Worm (Caenorhabditis elegans) whole organism, L3 larva: ENCODE results near the gene ddx-19.

Source experiments
- R02D3.7 ChIP-seq: fragments of 150-350 bp; optimal IDR thresholded peaks from 2 replicates; lab custom pipeline; 2014; ENCODE audit warnings: missing biosample characterization, missing genetic modification characterization
- ZK546.5 ChIP-seq: sonication (generic microtip); optimal IDR thresholded peaks from 2 replicates; lab custom pipeline; 2017; ENCODE audit warnings: missing biosample characterization, missing genetic modification characterization
- aly-2 ChIP-seq: fragments of 150-350 bp; optimal IDR thresholded peaks from 2 replicates; lab custom pipeline; 2014; ENCODE audit warnings: missing biosample characterization, missing genetic modification characterization
- ama-1 ChIP-seq: fragments of 150-350 bp; optimal IDR thresholded peaks from 2 replicates; lab custom pipeline; 2018
- ceh-28 ChIP-seq: fragments of 150-350 bp; optimal IDR thresholded peaks from 2 replicates; lab custom pipeline; 2014; ENCODE audit warnings: missing biosample characterization, missing genetic modification reagents, missing genetic modification characterization
- ceh-82 ChIP-seq: fragments of 150-350 bp; optimal IDR thresholded peaks from 2 replicates; lab custom pipeline; 2014; ENCODE audit warnings: missing biosample characterization, missing genetic modification characterization
- ceh-9 ChIP-seq: sonication (generic microtip); optimal IDR thresholded peaks from 2 replicates; lab custom pipeline; 2018; ENCODE audit warnings: missing biosample characterization, missing genetic modification characterization
- daf-12 ChIP-seq: fragments of 150-350 bp; optimal IDR thresholded peaks from 2 replicates; lab custom pipeline; 2014; ENCODE audit warnings: missing biosample characterization, missing genetic modification reagents, missing genetic modification characterization
- egl-27 ChIP-seq: sonication (generic microtip); optimal IDR thresholded peaks from 4 replicates; lab custom pipeline; 2017; ENCODE audit warnings: missing biosample characterization, missing genetic modification reagents, missing genetic modification characterization
- elt-1 ChIP-seq: fragments of 150-350 bp; optimal IDR thresholded peaks from 2 replicates; lab custom pipeline; 2014; ENCODE audit warnings: missing biosample characterization, missing genetic modification characterization
- elt-2 ChIP-seq: sonication (generic microtip); optimal IDR thresholded peaks from 2 replicates; lab custom pipeline; 2016; ENCODE audit warnings: missing genetic modification reagents, mild to moderate bottlenecking, missing genetic modification characterization, missing compliant biosample characterization
- fkh-10 ChIP-seq: sonication (generic microtip); optimal IDR thresholded peaks from 2 replicates; lab custom pipeline; 2017; ENCODE audit warnings: missing biosample characterization, missing genetic modification reagents, missing genetic modification characterization
- fos-1 ChIP-seq: fragments of 150-350 bp; optimal IDR thresholded peaks from 2 replicates; lab custom pipeline; 2014; ENCODE audit warnings: missing biosample characterization, missing genetic modification characterization
- hmg-11 ChIP-seq: sonication (generic microtip); optimal IDR thresholded peaks from 2 replicates; lab custom pipeline; 2016; ENCODE audit warnings: missing genetic modification characterization, missing compliant biosample characterization
- jun-1 ChIP-seq: fragments of 150-350 bp; optimal IDR thresholded peaks from 2 replicates; lab custom pipeline; 2014; ENCODE audit warnings: missing biosample characterization, missing genetic modification reagents, missing genetic modification characterization
- lin-15B ChIP-seq: fragments of 150-350 bp; optimal IDR thresholded peaks from 2 replicates; lab custom pipeline; 2014; ENCODE audit warnings: missing biosample characterization, missing genetic modification characterization
- mdl-1 ChIP-seq: fragments of 150-350 bp; optimal IDR thresholded peaks from 2 replicates; lab custom pipeline; 2014; ENCODE audit warnings: missing biosample characterization, missing genetic modification characterization
- nhr-11 ChIP-seq: fragments of 150-350 bp; optimal IDR thresholded peaks from 2 replicates; lab custom pipeline; 2014; ENCODE audit warnings: missing biosample characterization, missing genetic modification characterization
- nhr-23 ChIP-seq: fragments of 150-350 bp; optimal IDR thresholded peaks from 2 replicates; lab custom pipeline; 2014; ENCODE audit warnings: missing biosample characterization, missing genetic modification reagents, missing genetic modification characterization
- nhr-237 ChIP-seq: fragments of 150-350 bp; optimal IDR thresholded peaks from 2 replicates; lab custom pipeline; 2014; ENCODE audit warnings: missing biosample characterization, missing genetic modification characterization
- nhr-28 ChIP-seq: fragments of 150-350 bp; optimal IDR thresholded peaks from 2 replicates; lab custom pipeline; 2014; ENCODE audit warnings: missing biosample characterization, missing genetic modification characterization
- nhr-67 ChIP-seq: fragments of 150-350 bp; optimal IDR thresholded peaks from 2 replicates; lab custom pipeline; 2014; ENCODE audit warnings: missing biosample characterization, missing genetic modification characterization
- nhr-76 ChIP-seq: fragments of 150-350 bp; sonication (generic microtip); optimal IDR thresholded peaks from 5 replicates; lab custom pipeline; 2014; ENCODE audit warnings: missing biosample characterization, missing genetic modification characterization
- pqm-1 ChIP-seq: fragments of 150-350 bp; optimal IDR thresholded peaks from 2 replicates; lab custom pipeline; 2017; ENCODE audit warnings: missing biosample characterization, missing genetic modification characterization, inconsistent platforms
- skn-1 ChIP-seq: fragments of 150-350 bp; optimal IDR thresholded peaks from 2 replicates; lab custom pipeline; 2014; ENCODE audit warnings: missing biosample characterization, missing genetic modification characterization
- snpc-4 ChIP-seq: fragments of 150-350 bp; optimal IDR thresholded peaks from 2 replicates; lab custom pipeline; 2014; ENCODE audit warnings: missing biosample characterization, missing genetic modification characterization
- tbx-2 ChIP-seq: sonication (generic microtip); optimal IDR thresholded peaks from 2 replicates; lab custom pipeline; 2016; ENCODE audit warnings: mild to moderate bottlenecking, missing genetic modification characterization, missing compliant biosample characterization
- unc-39 ChIP-seq: sonication (generic microtip); optimal IDR thresholded peaks from 4 replicates; lab custom pipeline; 2017; ENCODE audit warnings: missing biosample characterization, missing genetic modification characterization
- zag-1 ChIP-seq: fragments of 150-350 bp; optimal IDR thresholded peaks from 2 replicates; lab custom pipeline; 2014; ENCODE audit warnings: missing biosample characterization, missing genetic modification characterization
- ztf-11 ChIP-seq: fragments of 150-350 bp; optimal IDR thresholded peaks from 2 replicates; lab custom pipeline; 2014; ENCODE audit warnings: missing biosample characterization, missing genetic modification characterization

ddx-19 gene

DNA sequence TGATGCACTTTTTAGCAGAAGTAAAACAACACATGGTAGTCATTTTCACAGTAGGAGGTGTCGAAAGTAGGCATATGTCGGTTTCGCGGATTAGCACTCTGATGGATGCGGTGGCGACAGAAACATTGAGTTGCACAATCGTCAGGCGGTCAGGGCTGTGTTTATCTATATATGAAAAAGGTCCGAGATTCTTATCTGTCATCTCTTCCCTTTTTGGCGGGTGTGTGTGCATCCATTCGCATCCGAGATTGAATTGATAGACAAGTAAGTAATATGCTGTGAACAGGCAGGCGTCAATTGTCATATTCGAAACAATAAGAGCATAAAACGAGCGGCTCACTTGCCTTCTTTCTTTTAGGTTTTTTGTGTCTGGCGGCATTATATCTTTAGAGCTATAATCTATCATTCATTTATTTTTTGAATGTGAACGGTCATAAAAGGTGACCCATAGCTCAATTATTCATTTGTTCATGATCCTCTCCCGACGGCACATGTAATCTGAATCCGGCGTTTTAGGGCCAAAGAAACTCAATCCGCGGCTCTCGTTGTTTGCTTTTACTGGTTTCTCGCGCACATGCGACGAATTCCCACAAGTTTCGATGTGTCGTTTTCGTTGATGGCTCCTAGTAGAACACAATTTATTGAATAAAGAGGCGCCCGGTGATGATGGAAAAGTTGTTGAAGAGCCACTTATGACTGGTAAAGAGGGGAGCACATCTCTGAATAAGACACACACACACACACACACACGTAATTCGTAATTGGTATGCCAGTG is 14.1 kb downstream of the ddx-19 start:
- no peak for TF ChIP-seq ama-1 (lab: Kevin White, UChicago)
- no peak for TF ChIP-seq ZK546.5 (tag; lab: Kevin White, UChicago)
- no peak for TF ChIP-seq lin-15B (tag; lab: Kevin White, UChicago)
- no peak for TF ChIP-seq nhr-67 (tag; lab: Kevin White, UChicago)

DNA sequence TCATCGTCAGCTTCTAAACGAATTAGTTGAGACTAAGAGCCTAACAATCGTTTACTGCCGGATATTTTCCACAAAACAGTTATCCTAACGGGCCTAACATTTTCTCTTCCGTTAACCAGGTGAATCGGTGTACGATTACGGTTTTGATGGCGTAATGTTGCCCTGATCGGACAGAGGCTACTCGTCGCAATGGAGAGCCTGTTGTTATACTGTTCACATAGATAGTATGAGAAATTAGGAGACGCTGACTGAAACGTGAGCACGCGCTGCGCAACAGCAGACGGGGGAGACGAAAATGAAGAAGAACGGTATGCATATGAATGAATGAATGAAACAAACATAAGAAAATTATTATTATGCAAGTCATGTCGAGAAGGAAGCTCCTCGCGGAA is 14.7 kb downstream of the ddx-19 start:
- TF ChIP-seq mdl-1 (tag; lab: Kevin White, UChicago) (no peak), unc-39 (tag; lab: Kevin White, UChicago) (no peak), pqm-1 (tag; lab: Kevin White, UChicago) (no peak), elt-1 (no peak), fos-1 (tag; lab: Kevin White, UChicago) (no peak), ceh-9 (tag; lab: Kevin White, UChicago) (no peak), ceh-28 (tag; lab: Kevin White, UChicago) (no peak), jun-1 (tag; lab: Kevin White, UChicago) (no peak), egl-27 (tag; lab: Kevin White, UChicago) (no peak), nhr-28 (tag; lab: Kevin White, UChicago) (no peak), skn-1 (tag; lab: Kevin White, UChicago) (no peak), ama-1 (lab: Kevin White, UChicago) (no peak), nhr-23 (tag; lab: Kevin White, UChicago) (no peak), nhr-237 (no peak), snpc-4 (tag; lab: Kevin White, UChicago) (no peak), hmg-11 (tag; lab: Kevin White, UChicago) (no peak), R02D3.7 (tag; lab: Kevin White, UChicago) (no peak), tbx-2 (tag; lab: Kevin White, UChicago) (no peak), ztf-11 (tag; lab: Kevin White, UChicago) (no peak), ZK546.5 (tag; lab: Kevin White, UChicago) (no peak)

DNA sequence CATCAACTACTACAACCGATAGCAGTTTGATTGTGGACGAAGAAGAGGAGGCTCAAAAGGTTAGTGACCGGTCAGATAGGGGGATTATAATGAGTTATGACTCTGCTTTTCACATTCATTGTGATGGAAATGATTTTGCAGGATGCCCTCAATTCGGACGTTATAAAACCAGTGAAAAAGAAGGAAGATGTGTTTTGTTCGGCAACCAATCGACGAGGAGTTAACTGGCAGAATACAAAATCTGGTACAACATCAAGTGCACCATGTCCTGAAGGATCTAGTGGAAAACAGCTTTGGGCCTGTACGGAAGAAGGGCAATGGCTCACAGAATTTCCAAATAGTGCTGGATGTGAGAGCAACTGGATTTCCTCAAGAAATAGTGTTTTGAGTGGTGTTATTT is 19.2 kb downstream of the ddx-19 start:
- no peak for TF ChIP-seq mdl-1 (tag; lab: Kevin White, UChicago)
- no peak for TF ChIP-seq fkh-10
- TF ChIP-seq elt-2 (tag; lab: Kevin White, UChicago) = no peak
- TF ChIP-seq ceh-82 (tag; lab: Kevin White, UChicago) = no peak
- TF ChIP-seq nhr-76 (tag; lab: Kevin White, UChicago) = no peak
- no peak for TF ChIP-seq nhr-28 (tag; lab: Kevin White, UChicago)

DNA sequence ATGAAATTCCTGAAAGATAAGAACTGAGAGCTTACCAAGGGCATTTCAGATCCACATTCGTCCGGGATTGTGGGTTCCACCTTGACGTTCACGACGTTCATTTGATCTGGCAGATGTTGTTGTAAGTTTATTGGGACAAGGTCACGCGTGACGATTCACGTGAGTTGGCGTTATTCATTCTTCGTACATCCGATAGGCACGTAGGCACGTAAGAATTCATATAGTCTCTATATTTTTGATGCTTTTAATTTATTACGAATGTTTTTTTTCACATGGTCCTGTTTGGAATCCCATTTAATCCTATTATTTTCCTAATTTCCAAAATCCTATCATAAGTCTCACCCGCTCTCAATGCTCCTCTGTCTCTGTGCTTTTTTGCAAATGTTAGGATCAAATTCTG is 27.2 kb downstream of the ddx-19 start, which contains the start of gene B0457.4:
Gene B0457.4 (minus strand): TSS at position 101 of the 400 bp plus-strand sequence.
- TF ChIP-seq nhr-237 = no peak
- no peak for TF ChIP-seq daf-12 (tag; lab: Kevin White, UChicago)

DNA sequence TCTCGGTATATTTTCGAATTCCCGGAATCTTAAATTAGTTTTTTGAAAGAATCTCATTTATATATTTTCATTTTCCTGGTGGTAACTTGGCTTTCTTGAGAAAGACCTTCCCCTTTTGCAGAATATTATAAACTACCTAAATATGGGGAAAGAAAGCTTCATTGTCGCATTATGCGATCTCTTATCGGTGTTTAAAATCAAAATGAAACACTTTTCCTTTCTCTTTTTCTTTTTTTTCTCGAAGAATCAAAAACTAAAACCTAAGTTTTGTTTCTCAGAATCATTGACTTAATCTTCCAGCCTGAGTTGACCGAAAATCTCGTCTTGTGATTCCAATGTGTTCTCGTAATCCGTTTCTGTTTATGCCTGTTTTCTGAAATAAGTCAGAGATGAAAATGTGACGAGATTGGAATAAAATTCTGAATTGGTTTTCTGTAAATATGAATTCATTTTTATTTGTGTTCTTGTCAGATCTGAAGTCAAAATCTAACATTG is 27.9 kb downstream of the ddx-19 start:
- TF ChIP-seq unc-39 (tag; lab: Kevin White, UChicago) (no peak), elt-1 (peak; percentile 95)
- TF ChIP-seq, all 47 proteins: peak for 1

DNA sequence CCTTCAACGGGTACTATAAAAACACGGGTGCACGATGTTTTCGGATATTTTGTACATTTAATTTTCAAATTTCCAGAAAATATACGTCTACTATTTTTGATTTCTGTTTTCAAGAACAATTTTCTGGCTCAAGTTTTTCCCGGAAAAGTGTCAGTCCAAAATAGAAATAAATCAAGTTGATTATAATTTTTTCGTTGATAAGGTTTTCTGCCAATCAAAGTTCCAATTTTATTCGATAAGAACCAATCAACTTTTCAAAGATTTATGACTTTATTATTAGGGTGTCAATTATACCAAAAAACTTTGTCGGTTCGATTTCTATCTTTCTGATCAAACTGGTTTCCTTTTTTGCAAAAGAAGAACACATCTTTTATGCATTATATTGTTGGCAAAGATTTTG is 30.0 kb downstream of the ddx-19 start:
- TF ChIP-seq elt-2 (tag; lab: Kevin White, UChicago) (peak; percentile 8), nhr-11 (no peak)
- TF ChIP-seq, all 47 proteins: peak for 1

DNA sequence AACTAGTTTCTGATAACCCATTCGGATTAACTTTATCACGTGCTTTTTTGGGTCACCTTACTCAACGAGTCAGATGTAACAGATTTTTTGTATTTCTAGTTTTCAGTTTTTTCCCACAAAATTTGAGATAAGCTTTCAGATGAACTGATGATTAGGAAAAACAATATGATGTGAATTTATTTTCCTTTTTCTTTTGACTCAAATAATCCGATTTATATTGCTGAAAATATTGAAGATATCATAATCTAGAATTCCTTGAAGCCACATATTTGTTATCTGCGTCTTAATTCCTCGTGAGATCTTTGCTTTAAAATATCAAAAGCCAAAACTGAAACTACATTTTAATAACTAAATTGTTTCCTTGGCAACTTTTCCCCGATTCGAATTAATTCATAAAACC is 32.0 kb downstream of the ddx-19 start:
- no peak for TF ChIP-seq ZK546.5 (tag; lab: Kevin White, UChicago)
- no peak for TF ChIP-seq zag-1 (tag; lab: Kevin White, UChicago)
- TF ChIP-seq aly-2 (tag; lab: Kevin White, UChicago) = no peak
